Worm (Caenorhabditis elegans) whole organism, L4 larva: ENCODE measurements around the gene sra-27.

ENCODE experiments used
- D1046.2 ChIP-seq: fragments of 200-800 bp; sonication (Bioruptor generic); IDR thresholded peaks from 2 replicates; pipeline ENCODE4 v1.3.6; 2022; ENCODE audit warnings: missing genetic modification characterization, missing compliant biosample characterization
- F26F4.8 ChIP-seq: fragments of 200-800 bp; sonication (Bioruptor generic); conservative IDR thresholded peaks from 2 replicates; pipeline ENCODE4 v1.3.6; 2022; ENCODE audit warnings: missing genetic modification characterization, missing compliant biosample characterization
- T20F7.1 ChIP-seq: fragments of 200-800 bp; sonication (Bioruptor generic); optimal IDR thresholded peaks from 2 replicates; lab custom pipeline; 2018; ENCODE audit warnings: mild to moderate bottlenecking, missing genetic modification characterization, missing compliant biosample characterization
- T26A8.4 ChIP-seq: fragments of 200-800 bp; sonication (Bioruptor generic); IDR thresholded peaks from 2 replicates; pipeline ENCODE4 v1.3.6; 2022; ENCODE audit warnings: missing genetic modification characterization, missing compliant biosample characterization
- Y48G9A.11 ChIP-seq: fragments of 200-800 bp; sonication (Bioruptor generic); IDR thresholded peaks from 2 replicates; pipeline ENCODE4 v1.3.6; 2022; ENCODE audit warnings: missing genetic modification reagents, missing genetic modification characterization, missing compliant biosample characterization
- Y5F2A.4 ChIP-seq: fragments of 200-800 bp; sonication (Bioruptor generic); optimal IDR thresholded peaks from 2 replicates; lab custom pipeline; 2018; ENCODE audit warnings: mild to moderate bottlenecking, missing genetic modification characterization, missing compliant biosample characterization
- ZK337.2 ChIP-seq: fragments of 200-800 bp; sonication (Bioruptor generic); IDR thresholded peaks from 2 replicates; pipeline ENCODE4 v1.3.6; 2022; ENCODE audit warnings: missing genetic modification reagents, missing genetic modification characterization, missing compliant biosample characterization
- arid-1 ChIP-seq: fragments of 200-800 bp; sonication (Bioruptor generic); conservative IDR thresholded peaks from 2 replicates; pipeline ENCODE4 v1.3.6; 2022; ENCODE audit warnings: missing genetic modification reagents, missing genetic modification characterization, missing compliant biosample characterization
- ceh-20 ChIP-seq: fragments of 200-800 bp; sonication (Bioruptor generic); IDR thresholded peaks from 2 replicates; pipeline ENCODE4 v1.3.6; 2022; ENCODE audit warnings: missing genetic modification reagents, missing genetic modification characterization, missing compliant biosample characterization
- ceh-28 ChIP-seq: fragments of 150-350 bp; optimal IDR thresholded peaks from 2 replicates; lab custom pipeline; 2014; ENCODE audit warnings: missing biosample characterization, missing genetic modification reagents, missing genetic modification characterization
- ceh-62 ChIP-seq: sonication (generic microtip); optimal IDR thresholded peaks from 2 replicates; lab custom pipeline; 2017; ENCODE audit warnings: missing biosample characterization, missing genetic modification characterization
- ces-1 ChIP-seq: fragments of 150-350 bp; sonication (generic microtip); optimal IDR thresholded peaks from 4 replicates; lab custom pipeline; 2014; ENCODE audit warnings: missing biosample characterization, missing genetic modification reagents, missing genetic modification characterization
- daf-16 ChIP-seq, 3 experiments: sonication (generic microtip); optimal IDR thresholded peaks; 2 replicates each; lab custom pipeline; 2016 to 2017; ENCODE audit warnings: missing genetic modification characterization in 3 of 3, missing genetic modification reagents in 3 of 3, mild to moderate bottlenecking in 2 of 3, missing compliant biosample characterization in 2 of 3, missing biosample characterization in 1 of 3, moderate library complexity in 1 of 3
- dmd-6 ChIP-seq: fragments of 200-800 bp; sonication (Bioruptor generic); IDR thresholded peaks from 2 replicates; pipeline ENCODE4 v1.3.6; 2022; ENCODE audit warnings: missing genetic modification reagents, missing genetic modification characterization, missing compliant biosample characterization
- dmd-8 ChIP-seq: fragments of 200-800 bp; sonication (Bioruptor generic); IDR thresholded peaks from 2 replicates; pipeline ENCODE4 v1.3.6; 2022; ENCODE audit warnings: missing genetic modification characterization, missing compliant biosample characterization
- dmd-9 ChIP-seq: fragments of 200-800 bp; sonication (Bioruptor generic); IDR thresholded peaks from 2 replicates; pipeline ENCODE4 v1.3.6; 2022; ENCODE audit warnings: missing genetic modification reagents, missing genetic modification characterization, missing compliant biosample characterization
- fkh-10 ChIP-seq: fragments of 150-350 bp; optimal IDR thresholded peaks from 2 replicates; lab custom pipeline; 2014; ENCODE audit warnings: missing biosample characterization, missing genetic modification reagents, missing genetic modification characterization
- fos-1 ChIP-seq: fragments of 150-350 bp; optimal IDR thresholded peaks from 2 replicates; lab custom pipeline; 2014; ENCODE audit warnings: missing biosample characterization, missing genetic modification characterization
- hlh-11 ChIP-seq: fragments of 200-800 bp; sonication (Bioruptor generic); optimal IDR thresholded peaks from 2 replicates; lab custom pipeline; 2018; ENCODE audit warnings: mild to moderate bottlenecking, missing genetic modification characterization, missing compliant biosample characterization
- jun-1 ChIP-seq: fragments of 150-350 bp; optimal IDR thresholded peaks from 2 replicates; lab custom pipeline; 2014; ENCODE audit warnings: missing biosample characterization, missing genetic modification reagents, missing genetic modification characterization
- lin-29 ChIP-seq: fragments of 200-800 bp; sonication (Bioruptor generic); IDR thresholded peaks from 2 replicates; pipeline ENCODE4 v1.3.6; 2022; ENCODE audit warnings: missing genetic modification reagents, missing genetic modification characterization, missing compliant biosample characterization
- lin-38 ChIP-seq: fragments of 200-800 bp; sonication (Bioruptor generic); IDR thresholded peaks from 2 replicates; pipeline ENCODE4 v1.3.6; 2022; ENCODE audit warnings: missing genetic modification reagents, missing genetic modification characterization, missing compliant biosample characterization
- lin-39 ChIP-seq: fragments of 150-350 bp; optimal IDR thresholded peaks from 2 replicates; lab custom pipeline; 2014; ENCODE audit warnings: missing biosample characterization, missing genetic modification reagents, missing genetic modification characterization
- lsy-2 ChIP-seq, 2 experiments: fragments of 150-350 bp in 1 of 2; sonication (generic microtip) in 1 of 2; optimal IDR thresholded peaks; 2 replicates each; lab custom pipeline; 2014 to 2017; ENCODE audit warnings: missing biosample characterization in 2 of 2, missing genetic modification characterization in 2 of 2
- madf-9 ChIP-seq: fragments of 200-800 bp; sonication (Bioruptor generic); conservative IDR thresholded peaks from 2 replicates; pipeline ENCODE4 v1.3.6; 2022; ENCODE audit warnings: missing genetic modification reagents, missing genetic modification characterization, missing compliant biosample characterization
- nhr-11 ChIP-seq: fragments of 150-350 bp; optimal IDR thresholded peaks from 2 replicates; lab custom pipeline; 2014; ENCODE audit warnings: missing biosample characterization, missing genetic modification characterization
- nhr-25 ChIP-seq: sonication (generic microtip); optimal IDR thresholded peaks from 2 replicates; lab custom pipeline; 2017; ENCODE audit warnings: missing genetic modification characterization, mild to moderate bottlenecking, missing compliant biosample characterization, antibody characterized with exemption, moderate library complexity, borderline replicate concordance; ENCODE audit not compliant: insufficient read depth
- nhr-42 ChIP-seq: fragments of 200-800 bp; sonication (Bioruptor generic); IDR thresholded peaks from 2 replicates; pipeline ENCODE4 v1.3.6; 2022; ENCODE audit warnings: missing genetic modification characterization, missing compliant biosample characterization
- nhr-48 ChIP-seq: sonication (generic microtip); optimal IDR thresholded peaks from 2 replicates; lab custom pipeline; 2016; ENCODE audit warnings: mild to moderate bottlenecking, missing genetic modification characterization, missing compliant biosample characterization
- nhr-6 ChIP-seq: fragments of 150-350 bp; optimal IDR thresholded peaks from 2 replicates; lab custom pipeline; 2014; ENCODE audit warnings: missing biosample characterization, missing genetic modification characterization
- php-3 ChIP-seq: fragments of 200-800 bp; sonication (Bioruptor generic); IDR thresholded peaks from 2 replicates; pipeline ENCODE4 v1.3.6; 2022; ENCODE audit warnings: missing genetic modification reagents, missing genetic modification characterization, missing compliant biosample characterization
- rbr-2 ChIP-seq: sonication (generic microtip); optimal IDR thresholded peaks from 2 replicates; lab custom pipeline; 2016; ENCODE audit warnings: missing genotype, missing genetic modification characterization, missing compliant biosample characterization
- saeg-2 ChIP-seq: fragments of 200-800 bp; sonication (Bioruptor generic); IDR thresholded peaks from 2 replicates; pipeline ENCODE4 v1.3.6; 2022; ENCODE audit warnings: missing genetic modification reagents, missing genetic modification characterization, missing compliant biosample characterization
- sdz-12 ChIP-seq: fragments of 200-800 bp; sonication (Bioruptor generic); optimal IDR thresholded peaks from 2 replicates; lab custom pipeline; 2018; ENCODE audit warnings: mild to moderate bottlenecking, missing genetic modification characterization, missing compliant biosample characterization
- set-16 ChIP-seq: fragments of 200-800 bp; sonication (Bioruptor generic); IDR thresholded peaks from 2 replicates; pipeline ENCODE4 v1.3.6; 2022; ENCODE audit warnings: missing genetic modification reagents, missing genetic modification characterization, missing compliant biosample characterization
- snpc-1.2 ChIP-seq: fragments of 200-800 bp; sonication (Bioruptor generic); IDR thresholded peaks from 2 replicates; pipeline ENCODE4 v1.3.6; 2022; ENCODE audit warnings: missing genetic modification reagents, missing genetic modification characterization, missing compliant biosample characterization
- snpc-4 ChIP-seq: fragments of 150-350 bp; optimal IDR thresholded peaks from 2 replicates; lab custom pipeline; 2014; ENCODE audit warnings: missing biosample characterization, missing genetic modification characterization

sra-27 gene

ce11 chrII:6588605-6589292, 19.9 kb downstream of the sra-27 start, which contains the start of gene icd-1 (continued):
- TF ChIP-seq nhr-25 (peak; percentile 91), ceh-62 (tag; lab: Kevin White, UChicago) (no peak), Y5F2A.4 (GFP tag; lab: Kevin White, UChicago) (peak; percentile 56), snpc-4 (no peak), F26F4.8 (GFP tag; lab: Robert Waterston, UW) (no peak), madf-9 (GFP tag; lab: Robert Waterston, UW) (peak; percentile 75), T20F7.1 (GFP tag; lab: Kevin White, UChicago) (peak; percentile 90)
- TF ChIP-seq, all 104 proteins: peak for 79

ce11 chrII:6589408-6589807, 20.6 kb downstream of the sra-27 start, which contains the start of gene vps-32.1:
TSS of gene vps-32.1 (plus strand) at chrII:6589708.
- TF ChIP-seq nhr-42 (GFP tag; lab: Robert Waterston, UW) (no peak), daf-16 (GFP tag; optimal IDR thresholded peaks at IDR 0.05; lab: Kevin White, UChicago) (no peak), daf-16 (tag; optimal IDR thresholded peaks at IDR 0.05; lab: Kevin White, UChicago) (peak; percentile 34), ZK337.2 (GFP tag; lab: Robert Waterston, UW) (no peak), fkh-10 (GFP tag; lab: Kevin White, UChicago) (no peak), lsy-2 (tag; optimal IDR thresholded peaks at IDR 0.05; lab: Kevin White, UChicago) (peak in 1 of 2 experiments; percentile 6), nhr-48 (no peak), sdz-12 (GFP tag; lab: Kevin White, UChicago) (no peak), fos-1 (peak; percentile 42), saeg-2 (GFP tag; lab: Robert Waterston, UW) (no peak), hlh-11 (tag; lab: Kevin White, UChicago) (no peak), nhr-6 (tag; lab: Kevin White, UChicago) (peak; percentile 1), dmd-6 (GFP tag; lab: Robert Waterston, UW) (peak; percentile 30), dmd-9 (0 out of 2 replicates have a peak, but pooled peaks have one; percentile 18), lin-39 (tag; lab: Kevin White, UChicago) (no peak)

- TF ChIP-seq lin-29 (GFP tag; lab: Robert Waterston, UW) (no peak), jun-1 (tag; lab: Kevin White, UChicago) (no peak), T26A8.4 (GFP tag; lab: Robert Waterston, UW) (peak; percentile 30; the same call in 1 of the 2 replicates), snpc-1.2 (GFP tag; lab: Robert Waterston, UW) (peak; percentile 8; the same call in 1 of the 2 replicates), php-3 (no peak), rbr-2 (no peak), dmd-8 (GFP tag; lab: Robert Waterston, UW) (no peak), lin-38 (GFP tag; lab: Robert Waterston, UW) (peak; percentile 41), Y48G9A.11 (GFP tag; lab: Robert Waterston, UW) (peak; percentile 50; the same call in 1 of the 2 replicates), nhr-11 (no peak), arid-1 (peak; percentile 47; the same call in 1 of the 2 replicates), set-16 (GFP tag; lab: Robert Waterston, UW) (no peak), D1046.2 (no peak), ceh-20 (no peak), ceh-62 (tag; lab: Kevin White, UChicago) (no peak), ces-1 (GFP tag; lab: Kevin White, UChicago) (no peak), ceh-28 (no peak), daf-16 (GFP tag; optimal IDR thresholded peaks at IDR 0.05; lab: Kevin White, UChicago) (no peak), daf-16 (tag; optimal IDR thresholded peaks at IDR 0.05; lab: Kevin White, UChicago) (peak; percentile 19), nhr-25 (no peak)
Measured at ce11 chrII:6591000-6591399, 22.2 kb downstream of the sra-27 start.
